Worm (Caenorhabditis elegans) whole organism, L4 larva: ENCODE measurements around the gene cyp-42A1.
A peak's percentile ranks its signal among the peaks of the same experiment; 100 is the strongest.

ENCODE experiments used
- ZK337.2 ChIP-seq: fragments of 200-800 bp; sonication (Bioruptor generic); IDR thresholded peaks from 2 replicates; pipeline ENCODE4 v1.3.6; 2022; ENCODE audit warnings: missing genetic modification reagents, missing genetic modification characterization, missing compliant biosample characterization
- aha-1 ChIP-seq: fragments of 150-350 bp; peaks from one replicate; lab custom pipeline; 2014; ENCODE audit warnings: missing biosample characterization, missing genetic modification characterization
- dve-1 ChIP-seq: sonication (generic microtip); optimal IDR thresholded peaks from 2 replicates; lab custom pipeline; 2017; ENCODE audit warnings: antibody characterized with exemption, mild to moderate bottlenecking, missing genetic modification characterization, missing compliant biosample characterization; ENCODE audit not compliant: insufficient read depth
- egl-27 ChIP-seq: sonication (generic microtip); optimal IDR thresholded peaks from 3 replicates; lab custom pipeline; 2017; ENCODE audit warnings: missing biosample characterization, missing genetic modification reagents, missing genetic modification characterization
- hlh-11 ChIP-seq: fragments of 200-800 bp; sonication (Bioruptor generic); optimal IDR thresholded peaks from 2 replicates; lab custom pipeline; 2018; ENCODE audit warnings: mild to moderate bottlenecking, missing genetic modification characterization, missing compliant biosample characterization
- lir-3 ChIP-seq: sonication (generic microtip); optimal IDR thresholded peaks from 2 replicates; lab custom pipeline; 2016; ENCODE audit warnings: mild to moderate bottlenecking, missing genetic modification characterization, missing compliant biosample characterization
- nhr-25 ChIP-seq: sonication (generic microtip); optimal IDR thresholded peaks from 2 replicates; lab custom pipeline; 2017; ENCODE audit warnings: missing genetic modification characterization, mild to moderate bottlenecking, missing compliant biosample characterization, antibody characterized with exemption, moderate library complexity, borderline replicate concordance; ENCODE audit not compliant: insufficient read depth
- set-16 ChIP-seq: fragments of 200-800 bp; sonication (Bioruptor generic); IDR thresholded peaks from 2 replicates; pipeline ENCODE4 v1.3.6; 2022; ENCODE audit warnings: missing genetic modification reagents, missing genetic modification characterization, missing compliant biosample characterization
- unc-130 ChIP-seq: sonication (generic microtip); optimal IDR thresholded peaks from 2 replicates; lab custom pipeline; 2016; ENCODE audit warnings: missing genetic modification reagents, missing genetic modification characterization, missing compliant biosample characterization
- unc-39 ChIP-seq: sonication (generic microtip); optimal IDR thresholded peaks from 2 replicates; lab custom pipeline; 2017; ENCODE audit warnings: missing biosample characterization, missing genetic modification characterization
- zip-11 ChIP-seq: fragments of 200-800 bp; sonication (Bioruptor generic); IDR thresholded peaks from 2 replicates; pipeline ENCODE4 v1.3.6; 2022; ENCODE audit warnings: missing genetic modification characterization, missing compliant biosample characterization

DNA sequence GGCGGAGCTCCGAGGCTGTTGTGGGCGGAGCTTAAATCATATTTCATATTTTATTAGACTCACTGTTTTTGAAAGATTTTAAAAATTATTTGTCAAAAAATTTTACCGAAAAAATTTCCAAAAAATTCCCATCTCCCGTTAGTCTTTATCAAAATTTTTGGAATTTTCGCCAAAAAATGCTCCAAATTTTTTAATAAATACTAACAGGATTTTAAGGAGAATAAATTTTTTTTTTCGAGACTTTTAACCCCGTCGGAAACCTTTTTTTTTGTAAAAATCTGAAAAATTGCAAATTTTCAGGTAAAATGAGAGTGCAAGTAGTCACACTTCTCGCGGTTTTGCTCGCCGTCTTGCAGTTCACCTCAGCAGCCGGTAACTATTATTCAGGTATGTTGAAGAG lies 8.4 kb upstream of the cyp-42A1 start, which contains the start of gene mihp-2:
- TF ChIP-seq lir-3 (no peak), zip-11 (GFP tag; lab: Robert Waterston, UW) (no peak), hlh-11 (tag; lab: Kevin White, UChicago) (no peak), unc-39 (no peak), egl-27 (tag; lab: Kevin White, UChicago) (no peak), dve-1 (tag; lab: Kevin White, UChicago) (no peak), ZK337.2 (no peak), set-16 (no peak), nhr-25 (tag; lab: Kevin White, UChicago) (no peak), aha-1 (tag; lab: Kevin White, UChicago) (peak; percentile 81), unc-130 (GFP tag; lab: Kevin White, UChicago) (no peak)
